Worm (Caenorhabditis elegans) whole organism, L4 larva: Measurements from ENCODE around the gene C33B4.5.

ENCODE experiments used
- ama-1 ChIP-seq: fragments of 150-350 bp; optimal IDR thresholded peaks from 2 replicates; lab custom pipeline; 2014; ENCODE audit warnings: inconsistent platforms, mixed read lengths
- jun-1 ChIP-seq: fragments of 150-350 bp; optimal IDR thresholded peaks from 2 replicates; lab custom pipeline; 2014; ENCODE audit warnings: missing biosample characterization, missing genetic modification reagents, missing genetic modification characterization
- snpc-4 ChIP-seq: fragments of 150-350 bp; optimal IDR thresholded peaks from 2 replicates; lab custom pipeline; 2014; ENCODE audit warnings: missing biosample characterization, missing genetic modification characterization
- unc-62 ChIP-seq, 3 experiments: fragments of 150-350 bp in 1 of 3; sonication (generic microtip); optimal IDR thresholded peaks in 2 of 3; peaks in 1 of 3; 1 replicate in 1 of 3; 2 replicates in 2 of 3; lab custom pipeline; 2014 to 2017; ENCODE audit warnings: missing biosample characterization in 3 of 3, missing genetic modification characterization in 3 of 3, missing genetic modification reagents in 3 of 3, missing genotype in 1 of 3

DNA sequence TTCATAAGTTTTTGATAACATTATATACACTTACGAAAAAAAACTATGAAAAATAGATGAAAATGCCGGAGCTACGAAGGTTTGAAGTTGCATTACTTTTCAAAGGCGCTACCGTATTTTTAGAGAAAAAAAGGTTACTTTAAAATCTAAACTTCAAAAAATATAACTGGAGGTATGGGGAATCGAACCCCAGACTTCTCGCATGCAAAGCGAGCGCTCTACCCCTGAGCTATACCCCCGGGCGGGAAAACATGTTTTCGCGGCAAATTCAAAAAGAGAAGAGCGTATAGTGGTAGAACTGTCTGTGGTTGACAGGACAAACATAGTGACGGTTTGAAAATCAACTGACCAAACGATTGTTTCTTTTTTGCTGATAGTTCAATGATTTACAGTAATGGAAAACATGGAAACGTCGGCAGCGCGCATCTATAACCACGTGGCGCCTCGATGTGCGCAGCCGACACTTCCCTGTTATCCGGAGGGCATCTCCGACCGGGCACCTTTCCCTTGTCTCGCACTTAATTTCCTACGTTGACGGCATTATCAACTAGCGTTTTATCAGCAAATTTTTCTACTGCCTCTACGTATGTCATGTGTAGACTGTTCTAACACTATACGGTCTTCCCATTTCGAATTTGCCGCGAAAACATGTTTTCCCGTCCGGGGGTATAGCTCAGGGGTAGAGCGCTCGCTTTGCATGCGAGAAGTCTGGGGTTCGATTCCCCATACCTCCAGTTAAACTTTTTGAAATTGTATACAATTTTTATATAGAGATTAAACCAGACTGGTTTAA, 49.1 kb upstream of the C33B4.5 start:
- no peak for TF ChIP-seq snpc-4 (tag; lab: Kevin White, UChicago)
- TF ChIP-seq ama-1, result no peak
- TF ChIP-seq jun-1 (tag; lab: Kevin White, UChicago), result no peak
- peak in 1 of 2 experiments; percentile 90 for TF ChIP-seq unc-62 (GFP tag; optimal IDR thresholded peaks at IDR 0.05 in 1 of 2; lab: Kevin White, UChicago)
- TF ChIP-seq unc-62 (tag; optimal IDR thresholded peaks at IDR 0.05; lab: Kevin White, UChicago), result no peak
